Fruit fly (Drosophila melanogaster): Measurements from ENCODE around the gene RPA2.

The RPA2 gene

dm6 chr2L:20957968-20958367, 32.0 kb upstream of the RPA2 start:
- TF ChIP-seq esn (GFP tag; optimal IDR thresholded peaks at IDR 0.05) = no peak
- peak; percentile 36 for TF ChIP-seq Eip78C (GFP tag)
- no peak for TF ChIP-seq Hr39 (GFP tag; optimal IDR thresholded peaks at IDR 0.05)

DNA sequence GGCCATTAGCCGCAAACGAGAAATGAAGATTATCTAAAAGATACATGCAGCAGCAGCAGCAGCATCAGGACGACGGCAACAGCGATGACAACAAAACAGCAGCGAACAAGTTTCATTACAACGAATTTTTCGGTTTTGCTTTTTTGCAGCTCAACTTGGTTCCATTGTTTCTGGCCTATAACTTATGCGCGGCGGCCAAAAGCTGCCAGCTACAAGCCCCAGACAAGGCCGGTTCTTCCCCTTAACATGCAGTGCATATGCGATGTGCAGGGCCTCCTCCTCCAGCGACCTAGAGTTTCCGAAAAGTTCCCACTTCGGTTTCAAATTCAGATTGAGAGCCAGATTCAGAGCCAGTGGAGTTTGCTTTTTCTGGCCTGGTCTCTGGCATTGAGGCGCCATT, 31.3 kb upstream of the RPA2 start:
- TF ChIP-seq eg (GFP tag; IDR thresholded peaks at IDR 0.05) (0 out of 3 replicates have a peak, but pooled peaks have one; percentile 11), Gug (GFP tag; IDR thresholded peaks at IDR 0.05) (no peak)

DNA sequence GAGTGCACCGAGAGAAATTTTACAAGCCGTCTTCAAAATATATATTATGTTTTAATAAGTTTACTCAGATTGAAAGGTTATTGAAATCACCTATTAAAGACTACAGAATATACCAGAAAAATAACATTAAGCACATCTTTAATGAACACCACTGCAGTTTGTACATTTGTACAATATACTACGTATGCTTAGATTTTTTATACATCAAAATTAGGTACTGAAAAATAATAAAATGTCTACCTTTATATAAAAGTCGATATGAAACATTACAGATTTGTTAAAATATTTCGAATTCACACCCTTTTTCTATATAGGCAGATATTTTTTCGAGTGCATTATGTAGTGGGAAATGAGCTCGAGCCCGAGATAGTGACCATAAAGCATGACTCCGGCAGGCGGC, 30.9 kb upstream of the RPA2 start:
- peak; percentile 45 for TF ChIP-seq Eip75B (GFP tag; optimal IDR thresholded peaks at IDR 0.05)
- peak; percentile 69 for TF ChIP-seq CG10669 (GFP tag; optimal IDR thresholded peaks at IDR 0.05)
- TF ChIP-seq CG15336 (GFP tag; IDR thresholded peaks at IDR 0.05) = 0 out of 2 replicates have a peak, but pooled peaks have one; percentile 20
- TF ChIP-seq svp (GFP tag) = peak; percentile 77
- no peak for TF ChIP-seq Lpt (GFP tag; optimal IDR thresholded peaks at IDR 0.05)
- peak; percentile 81 for TF ChIP-seq spab (GFP tag; optimal IDR thresholded peaks at IDR 0.05)
- peak; percentile 25 for TF ChIP-seq CG4318 (GFP tag; optimal IDR thresholded peaks at IDR 0.05)
- peak; percentile 70 for TF ChIP-seq CG34406 (GFP tag; optimal IDR thresholded peaks at IDR 0.05)
- TF ChIP-seq CG7368 (GFP tag; optimal IDR thresholded peaks at IDR 0.05) = no peak
- TF ChIP-seq vri (GFP tag; optimal IDR thresholded peaks at IDR 0.05) = no peak
- TF ChIP-seq CG6808 (GFP tag; optimal IDR thresholded peaks at IDR 0.05) = peak; percentile 82
- TF ChIP-seq CG11762 (GFP tag; optimal IDR thresholded peaks at IDR 0.05; ENCODE audit: insufficient read depth) = peak; percentile 40
- no peak for TF ChIP-seq Gug (GFP tag; IDR thresholded peaks at IDR 0.05)
- TF ChIP-seq CG11294 (GFP tag; IDR thresholded peaks at IDR 0.05) = no peak
- TF ChIP-seq Sox102F (GFP tag; optimal IDR thresholded peaks at IDR 0.05) = peak; percentile 40
- peak; percentile 46 for TF ChIP-seq CG9139 (GFP tag; optimal IDR thresholded peaks at IDR 0.05)
- peak; percentile 20 for TF ChIP-seq Blimp-1 (GFP tag; optimal IDR thresholded peaks at IDR 0.05)
- no peak for TF ChIP-seq fkh (GFP tag; optimal IDR thresholded peaks at IDR 0.05)
- TF ChIP-seq CG8319 (GFP tag; optimal IDR thresholded peaks at IDR 0.05) = peak; percentile 19
- peak; percentile 18 for TF ChIP-seq pdm3 (GFP tag; optimal IDR thresholded peaks at IDR 0.05)
- no peak for TF ChIP-seq Sox15 (GFP tag; optimal IDR thresholded peaks at IDR 0.05)
- peak; percentile 49 for TF ChIP-seq CG10631 (GFP tag; optimal IDR thresholded peaks at IDR 0.05)
- TF ChIP-seq CG16779 (tag; optimal IDR thresholded peaks at IDR 0.05) = no peak
- 0 out of 3 replicates have a peak, but pooled peaks have one; percentile 22 for TF ChIP-seq CG8119 (GFP tag; IDR thresholded peaks at IDR 0.05)
- TF ChIP-seq CG3032 (tag; optimal IDR thresholded peaks at IDR 0.05) = peak; percentile 79
- TF ChIP-seq CG31627 (GFP tag; optimal IDR thresholded peaks at IDR 0.05) = peak; percentile 22
- peak; percentile 42 for TF ChIP-seq OdsH (GFP tag; optimal IDR thresholded peaks at IDR 0.05)
- peak; percentile 47 for TF ChIP-seq lz (GFP tag; optimal IDR thresholded peaks at IDR 0.05)
- peak; percentile 88 for TF ChIP-seq Eip78C (GFP tag)
- peak; percentile 56 for TF ChIP-seq Ets96B (tag; optimal IDR thresholded peaks at IDR 0.05)
- TF ChIP-seq dac (GFP tag; optimal IDR thresholded peaks at IDR 0.05) = no peak
- TF ChIP-seq Ets21C (GFP tag; optimal IDR thresholded peaks at IDR 0.05) = peak; percentile 15
- no peak for TF ChIP-seq Eip93F (GFP tag; optimal IDR thresholded peaks at IDR 0.05)
- no peak for TF ChIP-seq CG6163 (GFP tag; IDR thresholded peaks at IDR 0.05)
- TF ChIP-seq ss (GFP tag; optimal IDR thresholded peaks at IDR 0.05) = peak; percentile 70 to 79
- TF ChIP-seq fd85E (GFP tag; optimal IDR thresholded peaks at IDR 0.05) = no peak
- peak; percentile 67 for TF ChIP-seq dsx (GFP tag; optimal IDR thresholded peaks at IDR 0.05; ENCODE audit: poor library complexity, severe bottlenecking)
- TF ChIP-seq Smox (GFP tag; optimal IDR thresholded peaks at IDR 0.05) = peak; percentile 34
- peak; percentile 39 for TF ChIP-seq achi (GFP tag; optimal IDR thresholded peaks at IDR 0.05)
- peak; percentile 70 for TF ChIP-seq esn (GFP tag; optimal IDR thresholded peaks at IDR 0.05)
- peak; percentile 22 for TF ChIP-seq CG11902 (GFP tag; optimal IDR thresholded peaks at IDR 0.05)
- TF ChIP-seq acj6 (GFP tag; optimal IDR thresholded peaks at IDR 0.05) = peak; percentile 48
- TF ChIP-seq net (GFP tag; optimal IDR thresholded peaks at IDR 0.05) = peak; percentile 4
- peak; percentile 28 for TF ChIP-seq Hr4 (GFP tag; optimal IDR thresholded peaks at IDR 0.05)
- TF ChIP-seq Hr39 (GFP tag; optimal IDR thresholded peaks at IDR 0.05) = peak; percentile 22
- TF ChIP-seq CG3919 (GFP tag; optimal IDR thresholded peaks at IDR 0.05) = peak; percentile 41
- no peak for TF ChIP-seq Hr38 (GFP tag; optimal IDR thresholded peaks at IDR 0.05)
